Worm (Caenorhabditis elegans): ENCODE results near the gene lin-33.

ce11 chrIV:5926643-5927042, 3.8 kb upstream of the lin-33 start:
- TF ChIP-seq nhr-77 (tag; optimal IDR thresholded peaks at IDR 0.05) (no peak), irx-1 (tag; optimal IDR thresholded peaks at IDR 0.05) (peak; percentile 13), fkh-10 (GFP tag; optimal IDR thresholded peaks at IDR 0.05) (no peak), pqm-1 (tag; optimal IDR thresholded peaks at IDR 0.05) (no peak), nhr-11 (tag; optimal IDR thresholded peaks at IDR 0.05) (no peak), egl-27 (tag; optimal IDR thresholded peaks at IDR 0.05) (no peak), unc-62 (GFP tag; optimal IDR thresholded peaks at IDR 0.05) (no peak), efl-1 (optimal IDR thresholded peaks at IDR 0.05) (no peak), efl-1 (GFP tag; optimal IDR thresholded peaks at IDR 0.05 in 1 of 2) (peak in 1 of 2 experiments; percentile 8), F16B12.6 (tag; optimal IDR thresholded peaks at IDR 0.05) (no peak), alr-1 (tag; optimal IDR thresholded peaks at IDR 0.05; ENCODE audit: borderline replicate concordance) (no peak), elt-2 (tag; optimal IDR thresholded peaks at IDR 0.05) (no peak)

Measured in whole organism, L1 larva.